Worm (Caenorhabditis elegans): ENCODE data around the gene ssq-3.

ssq-3 gene

ce11 chrIV:7133140-7133539 lies 21.7 kb downstream of the ssq-3 start, which contains the start of gene cyn-12:
TSS of gene cyn-12 (minus strand) at chrIV:7133217.
- TF ChIP-seq sem-2 (GFP tag; optimal IDR thresholded peaks at IDR 0.05) (no peak), mls-2 (tag; optimal IDR thresholded peaks at IDR 0.05) (no peak), nhr-28 (tag; optimal IDR thresholded peaks at IDR 0.05) (no peak), ceh-83 (GFP tag; optimal IDR thresholded peaks at IDR 0.05) (peak; percentile 5), ceh-39 (tag; optimal IDR thresholded peaks at IDR 0.05) (no peak), drap-1 (GFP tag; optimal IDR thresholded peaks at IDR 0.05) (no peak), ces-1 (GFP tag; optimal IDR thresholded peaks at IDR 0.05) (peak; percentile 92), ham-2 (GFP tag; optimal IDR thresholded peaks at IDR 0.05) (no peak)

- TF ChIP-seq unc-120 (tag; optimal IDR thresholded peaks at IDR 0.05; ENCODE audit: poor library complexity, severe bottlenecking) (no peak), ces-1 (GFP tag; optimal IDR thresholded peaks at IDR 0.05) (no peak), unc-62 (GFP tag; optimal IDR thresholded peaks at IDR 0.05) (no peak), sem-2 (GFP tag; optimal IDR thresholded peaks at IDR 0.05) (no peak), lin-13 (tag; optimal IDR thresholded peaks at IDR 0.05) (no peak), drap-1 (GFP tag; optimal IDR thresholded peaks at IDR 0.05) (no peak)
Measured at ce11 chrIV:7133983-7134382, 22.6 kb downstream of the ssq-3 start, which contains the start of gene mutd-1. TSS of gene mutd-1 (minus strand) at chrIV:7134083.

- no peak for TF ChIP-seq drap-1 (GFP tag; optimal IDR thresholded peaks at IDR 0.05)
- no peak for TF ChIP-seq tbx-8 (GFP tag; optimal IDR thresholded peaks at IDR 0.05)
- no peak for TF ChIP-seq sem-2 (GFP tag; optimal IDR thresholded peaks at IDR 0.05)
- TF ChIP-seq mep-1 (tag; optimal IDR thresholded peaks at IDR 0.05): no peak
- TF ChIP-seq cnd-1 (tag; optimal IDR thresholded peaks at IDR 0.05): no peak
- TF ChIP-seq ztf-11 (tag; optimal IDR thresholded peaks at IDR 0.05): no peak
- TF ChIP-seq ceh-39 (tag; optimal IDR thresholded peaks at IDR 0.05): no peak
- no peak for TF ChIP-seq nhr-12 (tag; optimal IDR thresholded peaks at IDR 0.05)
- TF ChIP-seq flh-1 (GFP tag; optimal IDR thresholded peaks at IDR 0.05): no peak
- no peak for TF ChIP-seq nhr-76 (tag; optimal IDR thresholded peaks at IDR 0.05)
- no peak for TF ChIP-seq nhr-28 (tag; optimal IDR thresholded peaks at IDR 0.05)
- TF ChIP-seq mls-2 (tag; optimal IDR thresholded peaks at IDR 0.05): no peak
Measured at ce11 chrIV:7139143-7139542, 27.7 kb downstream of the ssq-3 start.

- TF ChIP-seq tbx-8 (GFP tag; optimal IDR thresholded peaks at IDR 0.05) (no peak), mab-5 (tag; optimal IDR thresholded peaks at IDR 0.05) (no peak), zip-8 (tag; optimal IDR thresholded peaks at IDR 0.05) (no peak), blmp-1 (tag; optimal IDR thresholded peaks at IDR 0.05) (no peak), flh-1 (GFP tag; optimal IDR thresholded peaks at IDR 0.05) (no peak), ces-1 (GFP tag; optimal IDR thresholded peaks at IDR 0.05) (no peak), hlh-1 (tag; optimal IDR thresholded peaks at IDR 0.05) (no peak), M03D4.4 (tag; optimal IDR thresholded peaks at IDR 0.05) (no peak), lin-13 (tag; optimal IDR thresholded peaks at IDR 0.05) (no peak), mls-2 (tag; optimal IDR thresholded peaks at IDR 0.05) (no peak), unc-39 (tag; optimal IDR thresholded peaks at IDR 0.05) (no peak), sptf-1 (tag; optimal IDR thresholded peaks at IDR 0.05) (no peak), unc-62 (GFP tag; optimal IDR thresholded peaks at IDR 0.05) (no peak), drap-1 (GFP tag; optimal IDR thresholded peaks at IDR 0.05) (no peak), nhr-76 (tag; optimal IDR thresholded peaks at IDR 0.05) (no peak), nhr-12 (tag; optimal IDR thresholded peaks at IDR 0.05) (no peak), nhr-237 (tag; optimal IDR thresholded peaks at IDR 0.05) (no peak), elt-1 (tag; optimal IDR thresholded peaks at IDR 0.05; ENCODE audit: borderline replicate concordance, insufficient read depth) (no peak), pha-4 (tag; optimal IDR thresholded peaks at IDR 0.05) (no peak), lin-32 (GFP tag; optimal IDR thresholded peaks at IDR 0.05) (no peak)
Measured at ce11 chrIV:7144670-7145257, 33.4 kb downstream of the ssq-3 start, which contains the start of gene hecd-1. TSS of gene hecd-1 (minus strand) at chrIV:7144720.

ce11 chrIV:7147722-7148121 lies 36.3 kb downstream of the ssq-3 start:
- peak; percentile 21 for TF ChIP-seq ces-1 (GFP tag; optimal IDR thresholded peaks at IDR 0.05)
- no peak for TF ChIP-seq nhr-2 (tag; optimal IDR thresholded peaks at IDR 0.05)
